Worm (Caenorhabditis elegans) whole organism, L3 larva: ENCODE data around the gene rbm-28.

ENCODE experiments used
- R02D3.7 ChIP-seq: fragments of 150-350 bp; optimal IDR thresholded peaks from 2 replicates; lab custom pipeline; 2014; ENCODE audit warnings: missing biosample characterization, missing genetic modification characterization
- aly-2 ChIP-seq: fragments of 150-350 bp; optimal IDR thresholded peaks from 2 replicates; lab custom pipeline; 2014; ENCODE audit warnings: missing biosample characterization, missing genetic modification characterization
- ama-1 ChIP-seq: fragments of 150-350 bp; optimal IDR thresholded peaks from 2 replicates; lab custom pipeline; 2018
- ceh-16 ChIP-seq: sonication (generic microtip); optimal IDR thresholded peaks from 2 replicates; lab custom pipeline; 2017; ENCODE audit warnings: missing biosample characterization, missing genetic modification characterization
- ceh-28 ChIP-seq: fragments of 150-350 bp; optimal IDR thresholded peaks from 2 replicates; lab custom pipeline; 2014; ENCODE audit warnings: missing biosample characterization, missing genetic modification reagents, missing genetic modification characterization
- egl-27 ChIP-seq: sonication (generic microtip); optimal IDR thresholded peaks from 4 replicates; lab custom pipeline; 2017; ENCODE audit warnings: missing biosample characterization, missing genetic modification reagents, missing genetic modification characterization
- egl-5 ChIP-seq: fragments of 150-350 bp; optimal IDR thresholded peaks from 2 replicates; lab custom pipeline; 2017; ENCODE audit warnings: missing biosample characterization, missing genetic modification reagents, missing genetic modification characterization, inconsistent platforms
- elt-1 ChIP-seq: fragments of 150-350 bp; optimal IDR thresholded peaks from 2 replicates; lab custom pipeline; 2014; ENCODE audit warnings: missing biosample characterization, missing genetic modification characterization
- elt-3 ChIP-seq, 3 experiments: fragments of 150-350 bp in 1 of 3; sonication (generic microtip) in 2 of 3; optimal IDR thresholded peaks; 2 replicates in 2 of 3; 4 replicates in 1 of 3; lab custom pipeline; 2014 to 2017; ENCODE audit warnings: missing biosample characterization in 3 of 3, missing genetic modification characterization in 3 of 3
- eor-1 ChIP-seq, 2 experiments: fragments of 150-350 bp; optimal IDR thresholded peaks; 2 replicates each; lab custom pipeline; 2014 to 2018; ENCODE audit warnings: missing biosample characterization in 2 of 2, missing genetic modification characterization in 2 of 2
- fkh-10 ChIP-seq: sonication (generic microtip); optimal IDR thresholded peaks from 2 replicates; lab custom pipeline; 2017; ENCODE audit warnings: missing biosample characterization, missing genetic modification reagents, missing genetic modification characterization
- fkh-2 ChIP-seq: fragments of 150-350 bp; optimal IDR thresholded peaks from 2 replicates; lab custom pipeline; 2014; ENCODE audit warnings: missing biosample characterization, missing genetic modification reagents, missing genetic modification characterization
- fos-1 ChIP-seq: fragments of 150-350 bp; optimal IDR thresholded peaks from 2 replicates; lab custom pipeline; 2014; ENCODE audit warnings: missing biosample characterization, missing genetic modification characterization
- jun-1 ChIP-seq: fragments of 150-350 bp; optimal IDR thresholded peaks from 2 replicates; lab custom pipeline; 2014; ENCODE audit warnings: missing biosample characterization, missing genetic modification reagents, missing genetic modification characterization
- lin-39 ChIP-seq: fragments of 150-350 bp; optimal IDR thresholded peaks from 2 replicates; lab custom pipeline; 2018; ENCODE audit warnings: missing biosample characterization, missing genetic modification reagents, missing genetic modification characterization
- lsy-12 ChIP-seq: sonication (generic microtip); optimal IDR thresholded peaks from 2 replicates; lab custom pipeline; 2016; ENCODE audit warnings: mild to moderate bottlenecking, missing genetic modification characterization, missing compliant biosample characterization
- mml-1 ChIP-seq: fragments of 150-350 bp; sonication (generic microtip); optimal IDR thresholded peaks from 3 replicates; lab custom pipeline; 2014; ENCODE audit warnings: missing biosample characterization, missing genetic modification characterization
- nfya-1 ChIP-seq: sonication (generic microtip); optimal IDR thresholded peaks from 2 replicates; lab custom pipeline; 2017; ENCODE audit warnings: missing genetic modification characterization, mild to moderate bottlenecking, missing compliant biosample characterization, antibody characterized with exemption, moderate library complexity; ENCODE audit not compliant: insufficient read depth
- nhr-11 ChIP-seq: fragments of 150-350 bp; optimal IDR thresholded peaks from 2 replicates; lab custom pipeline; 2014; ENCODE audit warnings: missing biosample characterization, missing genetic modification characterization
- nhr-12 ChIP-seq: fragments of 150-350 bp; optimal IDR thresholded peaks from 2 replicates; lab custom pipeline; 2014; ENCODE audit warnings: missing biosample characterization, missing genetic modification characterization
- nhr-23 ChIP-seq: fragments of 150-350 bp; optimal IDR thresholded peaks from 2 replicates; lab custom pipeline; 2014; ENCODE audit warnings: missing biosample characterization, missing genetic modification reagents, missing genetic modification characterization
- nhr-237 ChIP-seq: fragments of 150-350 bp; optimal IDR thresholded peaks from 2 replicates; lab custom pipeline; 2014; ENCODE audit warnings: missing biosample characterization, missing genetic modification characterization
- nhr-25 ChIP-seq: sonication (generic microtip); optimal IDR thresholded peaks from 2 replicates; lab custom pipeline; 2017; ENCODE audit warnings: missing biosample characterization, missing genetic modification characterization
- nhr-43 ChIP-seq: sonication (generic microtip); optimal IDR thresholded peaks from 2 replicates; lab custom pipeline; 2016; ENCODE audit warnings: mild to moderate bottlenecking, missing genetic modification characterization, missing compliant biosample characterization; ENCODE audit not compliant: poor library complexity, severe bottlenecking
- nhr-67 ChIP-seq: fragments of 150-350 bp; optimal IDR thresholded peaks from 2 replicates; lab custom pipeline; 2014; ENCODE audit warnings: missing biosample characterization, missing genetic modification characterization
- nhr-76 ChIP-seq: fragments of 150-350 bp; sonication (generic microtip); optimal IDR thresholded peaks from 5 replicates; lab custom pipeline; 2014; ENCODE audit warnings: missing biosample characterization, missing genetic modification characterization
- nhr-77 ChIP-seq: fragments of 150-350 bp; optimal IDR thresholded peaks from 2 replicates; lab custom pipeline; 2014; ENCODE audit warnings: missing biosample characterization, missing genetic modification characterization
- pqm-1 ChIP-seq: fragments of 150-350 bp; optimal IDR thresholded peaks from 2 replicates; lab custom pipeline; 2017; ENCODE audit warnings: missing biosample characterization, missing genetic modification characterization, inconsistent platforms
- sea-2 ChIP-seq: fragments of 150-350 bp; sonication (generic microtip); optimal IDR thresholded peaks from 4 replicates; lab custom pipeline; 2014; ENCODE audit warnings: missing biosample characterization, missing genetic modification reagents, missing genetic modification characterization
- skn-1 ChIP-seq: fragments of 150-350 bp; optimal IDR thresholded peaks from 2 replicates; lab custom pipeline; 2014; ENCODE audit warnings: missing biosample characterization, missing genetic modification characterization
- snpc-4 ChIP-seq: fragments of 150-350 bp; optimal IDR thresholded peaks from 2 replicates; lab custom pipeline; 2014; ENCODE audit warnings: missing biosample characterization, missing genetic modification characterization
- unc-39 ChIP-seq: sonication (generic microtip); optimal IDR thresholded peaks from 4 replicates; lab custom pipeline; 2017; ENCODE audit warnings: missing biosample characterization, missing genetic modification characterization
- zag-1 ChIP-seq: fragments of 150-350 bp; optimal IDR thresholded peaks from 2 replicates; lab custom pipeline; 2014; ENCODE audit warnings: missing biosample characterization, missing genetic modification characterization
- ztf-11 ChIP-seq: fragments of 150-350 bp; optimal IDR thresholded peaks from 2 replicates; lab custom pipeline; 2014; ENCODE audit warnings: missing biosample characterization, missing genetic modification characterization
- ztf-4 ChIP-seq: fragments of 150-350 bp; optimal IDR thresholded peaks from 2 replicates; lab custom pipeline; 2014; ENCODE audit warnings: missing biosample characterization, missing genetic modification characterization

Gene rbm-28

ce11 chrII:14896503-14896902, 39.4 kb downstream of the rbm-28 start:
- TF ChIP-seq nhr-43 (tag; lab: Kevin White, UChicago), result no peak
- TF ChIP-seq snpc-4 (tag; lab: Kevin White, UChicago), result no peak
- no peak for TF ChIP-seq nhr-12 (tag; lab: Kevin White, UChicago)
- no peak for TF ChIP-seq elt-3 (tag; optimal IDR thresholded peaks at IDR 0.05; lab: Kevin White, UChicago)
- TF ChIP-seq nfya-1 (tag; lab: Kevin White, UChicago), result peak; percentile 79
- no peak for TF ChIP-seq nhr-67 (tag; lab: Kevin White, UChicago)

ce11 chrII:14902193-14902592, 45.1 kb downstream of the rbm-28 start, which contains the start of gene cog-1:
TSS of gene cog-1 (plus strand) at chrII:14902493.
- TF ChIP-seq jun-1 (tag; lab: Kevin White, UChicago), result no peak
- TF ChIP-seq ztf-11, result no peak
- TF ChIP-seq sea-2 (GFP tag; lab: Kevin White, UChicago), result no peak

ce11 chrII:14903611-14904010, 46.6 kb downstream of the rbm-28 start:
- TF ChIP-seq eor-1 (tag; optimal IDR thresholded peaks at IDR 0.05; lab: Kevin White, UChicago), result no peak
- no peak for TF ChIP-seq aly-2 (tag; lab: Kevin White, UChicago)
- TF ChIP-seq sea-2 (GFP tag; lab: Kevin White, UChicago), result no peak
- TF ChIP-seq nhr-12 (tag; lab: Kevin White, UChicago), result no peak
- TF ChIP-seq ceh-28, result no peak
- TF ChIP-seq nhr-23 (tag; lab: Kevin White, UChicago), result no peak
- no peak for TF ChIP-seq fos-1 (tag; lab: Kevin White, UChicago)
- TF ChIP-seq egl-27 (tag; lab: Kevin White, UChicago), result no peak
- no peak for TF ChIP-seq nhr-25 (tag; lab: Kevin White, UChicago)
- TF ChIP-seq nhr-76 (tag; lab: Kevin White, UChicago), result no peak
- no peak for TF ChIP-seq lsy-12 (tag; lab: Kevin White, UChicago)
- no peak for TF ChIP-seq fkh-10 (GFP tag; lab: Kevin White, UChicago)
- TF ChIP-seq ceh-16, result no peak
- TF ChIP-seq nfya-1 (tag; lab: Kevin White, UChicago), result no peak
- TF ChIP-seq, all 47 proteins: peak for 0

ce11 chrII:14904635-14905034, 47.6 kb downstream of the rbm-28 start:
- TF ChIP-seq mml-1 (tag; lab: Kevin White, UChicago) (no peak), ceh-16 (no peak), skn-1 (no peak), nhr-25 (tag; lab: Kevin White, UChicago) (no peak), nhr-23 (tag; lab: Kevin White, UChicago) (no peak), nhr-77 (tag; lab: Kevin White, UChicago) (no peak), ceh-28 (no peak), egl-5 (no peak), pqm-1 (no peak), nhr-43 (tag; lab: Kevin White, UChicago) (no peak), zag-1 (tag; lab: Kevin White, UChicago) (no peak), lin-39 (no peak), elt-1 (tag; lab: Kevin White, UChicago) (no peak), fkh-2 (no peak), nhr-76 (tag; lab: Kevin White, UChicago) (no peak)

- TF ChIP-seq ama-1 (lab: Kevin White, UChicago) (no peak), nhr-43 (tag; lab: Kevin White, UChicago) (no peak), nhr-11 (tag; lab: Kevin White, UChicago) (no peak), snpc-4 (tag; lab: Kevin White, UChicago) (no peak), elt-3 (tag; optimal IDR thresholded peaks at IDR 0.05; lab: Kevin White, UChicago) (no peak), nhr-237 (tag; lab: Kevin White, UChicago) (no peak), fkh-10 (GFP tag; lab: Kevin White, UChicago) (no peak), ztf-4 (tag; lab: Kevin White, UChicago) (no peak), fkh-2 (no peak), nhr-77 (tag; lab: Kevin White, UChicago) (no peak), aly-2 (tag; lab: Kevin White, UChicago) (no peak), lin-39 (no peak), R02D3.7 (tag; lab: Kevin White, UChicago) (no peak), unc-39 (tag; lab: Kevin White, UChicago) (no peak), zag-1 (tag; lab: Kevin White, UChicago) (no peak)
Observed at ce11 chrII:14907719-14908118, 50.7 kb downstream of the rbm-28 start.
